Fruit fly (Drosophila melanogaster) whole organism, embryonic: ENCODE results near the gene CG12256.

Experiments used
- CG10274 ChIP-seq: fragments of 200-800 bp; sonication (Bioruptor generic); optimal IDR thresholded peaks from 3 replicates; lab custom pipeline; 2017; ENCODE audit warnings: missing biosample characterization, mild to moderate bottlenecking, missing genetic modification characterization
- CG11247 ChIP-seq: fragments of 200-800 bp; sonication (Bioruptor generic); IDR thresholded peaks from 2 replicates; pipeline ENCODE4 v1.3.6; 2022; ENCODE audit warnings: missing biosample characterization, missing genetic modification characterization
- CG11695 ChIP-seq: fragments of 200-800 bp; sonication (Bioruptor generic); IDR thresholded peaks from 3 replicates; pipeline ENCODE4 v1.3.6; 2022; ENCODE audit warnings: missing biosample characterization, missing genetic modification characterization
- CG12219 ChIP-seq: fragments of 200-800 bp; sonication (Bioruptor generic); optimal IDR thresholded peaks from 3 replicates; lab custom pipeline; 2018; ENCODE audit warnings: missing biosample characterization, mild to moderate bottlenecking, missing genetic modification characterization
- CG12391 ChIP-seq: fragments of 200-800 bp; sonication (Bioruptor generic); optimal IDR thresholded peaks from 3 replicates; lab custom pipeline; 2018; ENCODE audit warnings: missing biosample characterization, mild to moderate bottlenecking, missing genetic modification characterization, moderate library complexity
- CG15011 ChIP-seq: fragments of 200-800 bp; sonication (Bioruptor generic); optimal IDR thresholded peaks from 3 replicates; lab custom pipeline; 2018; ENCODE audit warnings: missing biosample characterization, mild to moderate bottlenecking, missing genetic modification characterization
- CG15479 ChIP-seq: fragments of 200-800 bp; sonication (Bioruptor generic); optimal IDR thresholded peaks from 3 replicates; lab custom pipeline; 2019; ENCODE audit warnings: missing biosample characterization, mild to moderate bottlenecking, missing genetic modification characterization, moderate library complexity
- CG15601 ChIP-seq: fragments of 200-800 bp; sonication (Bioruptor generic); optimal IDR thresholded peaks from 3 replicates; lab custom pipeline; 2019; ENCODE audit warnings: missing biosample characterization, mild to moderate bottlenecking, missing genetic modification characterization, moderate library complexity
- CG1602 ChIP-seq: fragments of 200-800 bp; sonication (Bioruptor generic); optimal IDR thresholded peaks from 3 replicates; lab custom pipeline; 2016; ENCODE audit warnings: missing biosample characterization, missing genetic modification characterization
- CG1603 ChIP-seq: fragments of 200-800 bp; sonication (Bioruptor generic); optimal IDR thresholded peaks from 2 replicates; lab custom pipeline; 2019; ENCODE audit warnings: missing biosample characterization, mild to moderate bottlenecking, missing genetic modification characterization, moderate library complexity
- CG2678 ChIP-seq: fragments of 200-800 bp; sonication (Bioruptor generic); optimal IDR thresholded peaks from 3 replicates; lab custom pipeline; 2019; ENCODE audit warnings: missing biosample characterization, mild to moderate bottlenecking, missing genetic modification characterization, moderate library complexity
- CG2875 ChIP-seq: fragments of 200-800 bp; sonication (Bioruptor generic); optimal IDR thresholded peaks from 2 replicates; lab custom pipeline; 2017; ENCODE audit warnings: missing biosample characterization, mild to moderate bottlenecking, missing genetic modification characterization, missing genetic modification reagents
- CG31441 ChIP-seq: fragments of 200-800 bp; sonication (Bioruptor generic); IDR thresholded peaks from 2 replicates; pipeline ENCODE4 v1.3.6; 2022; ENCODE audit warnings: missing biosample characterization, missing genetic modification characterization
- CG33557 ChIP-seq: fragments of 200-800 bp; sonication (Bioruptor generic); optimal IDR thresholded peaks from 2 replicates; lab custom pipeline; 2019; ENCODE audit warnings: missing biosample characterization, mild to moderate bottlenecking, missing genetic modification characterization, moderate library complexity
- CG3407 ChIP-seq: fragments of 200-800 bp; sonication (Bioruptor generic); optimal IDR thresholded peaks from 2 replicates; lab custom pipeline; 2018; ENCODE audit warnings: missing biosample characterization, mild to moderate bottlenecking, missing genetic modification characterization
- CG42726 ChIP-seq: fragments of 200-800 bp; sonication (Bioruptor generic); IDR thresholded peaks from 2 replicates; pipeline ENCODE4 v1.3.6; 2022; ENCODE audit warnings: missing biosample characterization, missing genetic modification characterization; ENCODE audit not compliant: partially characterized antibody
- CG7271 ChIP-seq: fragments of 200-800 bp; sonication (Bioruptor generic); optimal IDR thresholded peaks from 2 replicates; lab custom pipeline; 2018; ENCODE audit warnings: missing biosample characterization, mild to moderate bottlenecking, missing genetic modification characterization, moderate library complexity
- CG8359 ChIP-seq: fragments of 200-800 bp; sonication (Bioruptor generic); optimal IDR thresholded peaks from 2 replicates; lab custom pipeline; 2017; ENCODE audit warnings: missing biosample characterization, mild to moderate bottlenecking, missing genetic modification characterization, borderline replicate concordance
- Camta ChIP-seq: fragments of 200-800 bp; sonication (Bioruptor generic); optimal IDR thresholded peaks from 2 replicates; lab custom pipeline; 2016; ENCODE audit warnings: missing biosample characterization, missing genetic modification characterization
- Chrac-16 ChIP-seq: fragments of 200-800 bp; sonication (Bioruptor generic); optimal IDR thresholded peaks from 3 replicates; lab custom pipeline; 2016; ENCODE audit warnings: missing biosample characterization, missing genetic modification characterization
- D ChIP-seq, 2 experiments: fragments of 200-800 bp in 1 of 2; fragments of >200 bp in 1 of 2; sonication (Bioruptor generic) in 1 of 2; optimal IDR thresholded peaks; 2 replicates in 1 of 2; 3 replicates in 1 of 2; lab custom pipeline; 2017; ENCODE audit warnings: mild to moderate bottlenecking in 1 of 2, missing biosample characterization in 1 of 2, missing genetic modification characterization in 1 of 2, missing genetic modification reagents in 1 of 2
- Dref ChIP-seq: fragments of 200-800 bp; sonication (Bioruptor generic); IDR thresholded peaks from 2 replicates; pipeline ENCODE4 v1.3.6; 2022; ENCODE audit warnings: missing biosample characterization, missing genetic modification characterization
- Fer3 ChIP-seq: fragments of 200-800 bp; sonication (Bioruptor generic); optimal IDR thresholded peaks from 2 replicates; lab custom pipeline; 2018; ENCODE audit warnings: missing biosample characterization, mild to moderate bottlenecking, missing genetic modification characterization, moderate library complexity
- Lpt ChIP-seq: fragments of >200 bp; optimal IDR thresholded peaks from 2 replicates; lab custom pipeline; 2018; ENCODE audit warnings: missing biosample characterization, missing genetic modification characterization
- Sox100B ChIP-seq: fragments of 200-800 bp; sonication (Bioruptor generic); optimal IDR thresholded peaks from 3 replicates; lab custom pipeline; 2018; ENCODE audit warnings: missing biosample characterization, mild to moderate bottlenecking, missing genetic modification characterization
- Usf ChIP-seq: fragments of 200-800 bp; sonication (Bioruptor generic); optimal IDR thresholded peaks from 2 replicates; lab custom pipeline; 2017; ENCODE audit warnings: missing genotype, missing biosample characterization, missing genetic modification characterization
- Xrp1 ChIP-seq: fragments of 200-800 bp; sonication (Bioruptor generic); IDR thresholded peaks from 2 replicates; pipeline ENCODE4 v1.3.6; 2022; ENCODE audit warnings: missing biosample characterization, missing genetic modification characterization
- ara ChIP-seq: fragments of 200-800 bp; sonication (Bioruptor generic); IDR thresholded peaks from 2 replicates; pipeline ENCODE4 v1.3.6; 2022; ENCODE audit warnings: missing biosample characterization, missing genetic modification characterization
- bab2 ChIP-seq: fragments of 200-800 bp; sonication (Bioruptor generic); optimal IDR thresholded peaks from 2 replicates; lab custom pipeline; 2016; ENCODE audit warnings: missing biosample characterization, missing genetic modification characterization
- bsh ChIP-seq, 2 experiments: fragments of 200-800 bp; sonication (Bioruptor generic); optimal IDR thresholded peaks; 2 replicates each; lab custom pipeline; 2017 to 2018; ENCODE audit warnings: mild to moderate bottlenecking in 2 of 2, missing biosample characterization in 2 of 2, missing genetic modification characterization in 2 of 2, moderate library complexity in 1 of 2
- cato ChIP-seq: fragments of 200-800 bp; sonication (Bioruptor generic); optimal IDR thresholded peaks from 2 replicates; lab custom pipeline; 2016; ENCODE audit warnings: missing biosample characterization, missing genetic modification characterization, borderline replicate concordance
- dimm ChIP-seq: fragments of 200-800 bp; sonication (Bioruptor generic); IDR thresholded peaks from 2 replicates; pipeline ENCODE4 v1.3.6; 2022; ENCODE audit warnings: missing biosample characterization, missing genetic modification characterization
- dmrt11E ChIP-seq: fragments of 200-800 bp; sonication (Bioruptor generic); optimal IDR thresholded peaks from 3 replicates; lab custom pipeline; 2018; ENCODE audit warnings: missing biosample characterization, mild to moderate bottlenecking, missing genetic modification characterization, moderate library complexity
- ftz-f1 ChIP-seq: fragments of 200-800 bp; sonication (Bioruptor generic); optimal IDR thresholded peaks from 2 replicates; lab custom pipeline; 2016; ENCODE audit warnings: missing biosample characterization, missing genetic modification characterization
- gcm2 ChIP-seq: fragments of 200-800 bp; sonication (Bioruptor generic); optimal IDR thresholded peaks from 2 replicates; lab custom pipeline; 2016; ENCODE audit warnings: missing biosample characterization, missing genetic modification characterization
- ham ChIP-seq: fragments of 200-800 bp; sonication (Bioruptor generic); IDR thresholded peaks from 2 replicates; pipeline ENCODE4 v1.3.6; 2022; ENCODE audit warnings: missing biosample characterization, missing genetic modification characterization
- lola ChIP-seq, 3 experiments: fragments of >200 bp in 2 of 3; fragments of 200-800 bp in 1 of 3; sonication (Bioruptor generic) in 1 of 3; optimal IDR thresholded peaks; 2 replicates each; lab custom pipeline; 2017 to 2019; ENCODE audit warnings: missing biosample characterization in 3 of 3, missing genetic modification characterization in 3 of 3, mild to moderate bottlenecking in 1 of 3, moderate library complexity in 1 of 3
- mld ChIP-seq: fragments of 200-800 bp; sonication (Bioruptor generic); IDR thresholded peaks from 3 replicates; pipeline ENCODE4 v1.3.6; 2022; ENCODE audit warnings: missing biosample characterization, missing genetic modification characterization; ENCODE audit not compliant: partially characterized antibody
- org-1 ChIP-seq: fragments of 200-800 bp; sonication (Bioruptor generic); optimal IDR thresholded peaks from 2 replicates; lab custom pipeline; 2017; ENCODE audit warnings: missing biosample characterization, missing genetic modification characterization
- peb ChIP-seq: fragments of 200-800 bp; sonication (Bioruptor generic); IDR thresholded peaks from 2 replicates; pipeline ENCODE4 v1.3.6; 2022; ENCODE audit warnings: missing biosample characterization, missing genetic modification characterization
- psq ChIP-seq: fragments of 200-800 bp; sonication (Bioruptor generic); optimal IDR thresholded peaks from 2 replicates; lab custom pipeline; 2017; ENCODE audit warnings: missing biosample characterization, missing genetic modification characterization
- pzg ChIP-seq: fragments of 200-800 bp; sonication (Bioruptor generic); optimal IDR thresholded peaks from 3 replicates; lab custom pipeline; 2018; ENCODE audit warnings: missing biosample characterization, mild to moderate bottlenecking, missing genetic modification characterization, moderate library complexity
- sens ChIP-seq: fragments of 200-800 bp; sonication (Bioruptor generic); peaks from one replicate; lab custom pipeline; 2016; ENCODE audit warnings: missing biosample characterization, missing genetic modification characterization
- twi ChIP-seq: fragments of 200-800 bp; optimal IDR thresholded peaks from 2 replicates; lab custom pipeline; 2019; ENCODE audit warnings: missing biosample characterization, mild to moderate bottlenecking, missing genetic modification characterization, moderate library complexity
- zen ChIP-seq: fragments of 200-800 bp; sonication (Bioruptor generic); optimal IDR thresholded peaks from 3 replicates; lab custom pipeline; 2018; ENCODE audit warnings: missing biosample characterization, mild to moderate bottlenecking, missing genetic modification characterization, moderate library complexity
- zf30C ChIP-seq: fragments of 200-800 bp; sonication (Bioruptor generic); optimal IDR thresholded peaks from 3 replicates; lab custom pipeline; 2018; ENCODE audit warnings: missing biosample characterization, mild to moderate bottlenecking, missing genetic modification characterization
- zfh2 ChIP-seq: fragments of 200-800 bp; sonication (Bioruptor generic); optimal IDR thresholded peaks from 2 replicates; lab custom pipeline; 2016; ENCODE audit warnings: missing biosample characterization, missing genetic modification characterization

Gene CG12256

dm6 chr3R:12252457-12253065, 26.4 kb upstream of the CG12256 start (continued):
- TF ChIP-seq zfh2 (GFP tag; lab: Kevin White, UChicago) (no peak), gcm2 (GFP tag; lab: Kevin White, UChicago) (no peak), ftz-f1 (GFP tag; lab: Kevin White, UChicago) (no peak), Fer3 (no peak), CG2875 (no peak), CG42726 (GFP tag; lab: Robert Waterston, UW) (no peak), CG15479 (GFP tag; lab: Kevin White, UChicago) (peak; percentile 90), mld (GFP tag; lab: Robert Waterston, UW) (no peak), CG12391 (tag; lab: Kevin White, UChicago) (no peak), Dref (no peak), dimm (GFP tag; lab: Robert Waterston, UW) (no peak), Camta (GFP tag; lab: Kevin White, UChicago) (no peak), CG11247 (GFP tag; lab: Robert Waterston, UW) (no peak), pzg (GFP tag; lab: Kevin White, UChicago) (no peak), zen (peak; percentile 62), ara (GFP tag; lab: Robert Waterston, UW) (0 out of 2 replicates have a peak, but pooled peaks have one; percentile 16), CG1602 (GFP tag; lab: Kevin White, UChicago) (no peak), CG7271 (tag; lab: Kevin White, UChicago) (no peak), Usf (GFP tag; lab: Kevin White, UChicago) (no peak), peb (no peak), Chrac-16 (GFP tag; lab: Kevin White, UChicago) (no peak), CG12219 (GFP tag; lab: Kevin White, UChicago) (no peak), ham (GFP tag; lab: Robert Waterston, UW) (no peak), cato (GFP tag; lab: Kevin White, UChicago) (no peak), D (optimal IDR thresholded peaks at IDR 0.05; lab: Kevin White, UChicago) (peak; percentile 92), D (GFP tag; optimal IDR thresholded peaks at IDR 0.05; lab: Kevin White, UChicago) (no peak)
- TF ChIP-seq, all 482 proteins: peak for 10

DNA sequence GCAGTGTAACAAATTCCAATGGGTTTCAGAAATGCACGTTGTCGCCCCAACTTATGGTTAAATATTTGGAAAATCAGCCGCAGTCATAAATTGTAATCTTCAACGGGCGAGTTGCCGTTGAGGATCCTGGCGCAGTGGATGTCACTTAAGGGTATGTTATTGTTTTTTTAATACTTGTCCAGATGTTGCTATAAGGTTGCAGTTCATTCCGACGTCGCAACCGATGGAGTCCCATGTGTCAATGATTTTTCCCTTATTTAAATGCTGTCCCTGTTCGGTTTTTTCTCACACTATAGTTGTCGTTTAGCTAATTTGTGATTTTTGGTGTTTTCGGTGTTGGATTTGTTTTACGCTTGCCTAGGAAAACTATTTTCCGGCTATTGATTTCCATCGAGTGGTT, 25.4 kb upstream of the CG12256 start:
- peak; percentile 94 for TF ChIP-seq twi
- no peak for TF ChIP-seq CG15011 (GFP tag; lab: Kevin White, UChicago)

- no peak for TF ChIP-seq zf30C (GFP tag; lab: Kevin White, UChicago)
- TF ChIP-seq CG11695: no peak
- TF ChIP-seq CG15601 (tag; lab: Kevin White, UChicago): peak; percentile 45
- TF ChIP-seq CG8359 (GFP tag; lab: Kevin White, UChicago): peak; percentile 12
- 0 out of 2 replicates have a peak, but pooled peaks have one; percentile 15 for TF ChIP-seq Xrp1 (GFP tag; lab: Robert Waterston, UW)
- peak; percentile 18; the same call in 1 of the 2 replicates for TF ChIP-seq CG31441 (GFP tag; lab: Robert Waterston, UW)
- TF ChIP-seq CG15479 (GFP tag; lab: Kevin White, UChicago): peak; percentile 53
- peak; percentile 22 for TF ChIP-seq org-1 (GFP tag; lab: Kevin White, UChicago)
- TF ChIP-seq CG3407 (GFP tag; lab: Kevin White, UChicago): peak; percentile 36
- no peak for TF ChIP-seq CG10274 (GFP tag; lab: Kevin White, UChicago)
- TF ChIP-seq Lpt (GFP tag; lab: Kevin White, UChicago): no peak
- TF ChIP-seq Sox100B (GFP tag; lab: Kevin White, UChicago): peak; percentile 8
- peak; percentile 4 for TF ChIP-seq CG33557 (GFP tag; lab: Kevin White, UChicago)
- peak in 1 of 3 experiments; percentile 21 for TF ChIP-seq lola (GFP tag; optimal IDR thresholded peaks at IDR 0.05; lab: Kevin White, UChicago)
- TF ChIP-seq psq (GFP tag; lab: Kevin White, UChicago): no peak
- TF ChIP-seq dmrt11E (tag; lab: Kevin White, UChicago): peak; percentile 20
- TF ChIP-seq CG1603 (tag; lab: Kevin White, UChicago): peak; percentile 41
- no peak for TF ChIP-seq bab2 (GFP tag; lab: Kevin White, UChicago)
- TF ChIP-seq CG2875: peak; percentile 4
- peak in 1 of 2 experiments; percentile 19 for TF ChIP-seq bsh (GFP tag; optimal IDR thresholded peaks at IDR 0.05; lab: Kevin White, UChicago)
- peak; percentile 71 for TF ChIP-seq sens (GFP tag; lab: Kevin White, UChicago)
- TF ChIP-seq CG2678 (tag; lab: Kevin White, UChicago): peak; percentile 26
Measured at dm6 chr3R:12250204-12250603, 24.1 kb upstream of the CG12256 start.
